Fruit fly (Drosophila melanogaster) whole organism, prepupa: ENCODE results near the gene CG10514.

Source experiments
- Blimp-1 ChIP-seq: fragments of 200-800 bp; sonication (Bioruptor generic); optimal IDR thresholded peaks from 3 replicates; lab custom pipeline; 2017; ENCODE audit warnings: missing biosample characterization, missing genetic modification characterization, mild to moderate bottlenecking, moderate library complexity, missing genetic modification reagents
- CG10631 ChIP-seq: fragments of 200-800 bp; sonication (Bioruptor generic); optimal IDR thresholded peaks from 2 replicates; lab custom pipeline; 2016; ENCODE audit warnings: missing biosample characterization, missing genetic modification characterization
- CG10669 ChIP-seq: fragments of 200-800 bp; sonication (Bioruptor generic); optimal IDR thresholded peaks from 3 replicates; lab custom pipeline; 2018; ENCODE audit warnings: missing biosample characterization, mild to moderate bottlenecking, missing genetic modification characterization, moderate library complexity
- CG11294 ChIP-seq: fragments of 200-800 bp; sonication (Bioruptor generic); IDR thresholded peaks from 2 replicates; pipeline ENCODE4 v1.3.6; 2022; ENCODE audit warnings: missing biosample characterization, missing genetic modification characterization
- CG11762 ChIP-seq: fragments of 200-800 bp; sonication (Bioruptor generic); optimal IDR thresholded peaks from 3 replicates; lab custom pipeline; 2016; ENCODE audit warnings: missing biosample characterization, missing genetic modification characterization; ENCODE audit not compliant: insufficient read depth
- CG11902 ChIP-seq: fragments of 200-800 bp; sonication (Bioruptor generic); optimal IDR thresholded peaks from 3 replicates; lab custom pipeline; 2016; ENCODE audit warnings: missing biosample characterization, missing genetic modification characterization
- CG15336 ChIP-seq: fragments of 200-800 bp; sonication (Bioruptor generic); IDR thresholded peaks from 2 replicates; pipeline ENCODE4 v1.3.6; 2022; ENCODE audit warnings: missing biosample characterization, missing genetic modification characterization
- CG1621 ChIP-seq: fragments of 200-800 bp; sonication (Bioruptor generic); optimal IDR thresholded peaks from 3 replicates; lab custom pipeline; 2018; ENCODE audit warnings: missing biosample characterization, mild to moderate bottlenecking, missing genetic modification characterization
- CG16779 ChIP-seq: fragments of 200-800 bp; sonication (Bioruptor generic); optimal IDR thresholded peaks from 3 replicates; lab custom pipeline; 2017; ENCODE audit warnings: missing biosample characterization, mild to moderate bottlenecking, missing genetic modification characterization
- CG3032 ChIP-seq: fragments of 200-800 bp; optimal IDR thresholded peaks from 2 replicates; lab custom pipeline; 2019; ENCODE audit warnings: missing biosample characterization, mild to moderate bottlenecking, missing genetic modification characterization, moderate library complexity
- CG31627 ChIP-seq: fragments of 200-800 bp; sonication (Bioruptor generic); optimal IDR thresholded peaks from 3 replicates; lab custom pipeline; 2016; ENCODE audit warnings: missing biosample characterization, missing genetic modification characterization
- CG32006 ChIP-seq: fragments of 200-800 bp; sonication (Bioruptor generic); optimal IDR thresholded peaks from 3 replicates; lab custom pipeline; 2017; ENCODE audit warnings: missing biosample characterization, mild to moderate bottlenecking, missing genetic modification characterization
- CG34406 ChIP-seq: fragments of 200-800 bp; sonication (Bioruptor generic); optimal IDR thresholded peaks from 3 replicates; lab custom pipeline; 2016; ENCODE audit warnings: missing biosample characterization, missing genetic modification characterization
- CG3919 ChIP-seq: fragments of 200-800 bp; sonication (Bioruptor generic); optimal IDR thresholded peaks from 3 replicates; lab custom pipeline; 2016; ENCODE audit warnings: missing biosample characterization, missing genetic modification characterization
- CG6163 ChIP-seq: fragments of 200-800 bp; sonication (Bioruptor generic); IDR thresholded peaks from 3 replicates; pipeline ENCODE4 v1.3.6; 2022; ENCODE audit warnings: missing biosample characterization, missing genetic modification characterization
- CG6792 ChIP-seq: fragments of 200-800 bp; sonication (Bioruptor generic); optimal IDR thresholded peaks from 3 replicates; lab custom pipeline; 2016; ENCODE audit warnings: missing biosample characterization, missing genetic modification characterization
- CG6854 ChIP-seq: fragments of 200-800 bp; sonication (Bioruptor generic); optimal IDR thresholded peaks from 2 replicates; lab custom pipeline; 2017; ENCODE audit warnings: missing biosample characterization, mild to moderate bottlenecking, missing genetic modification characterization
- CG8319 ChIP-seq: fragments of 200-800 bp; sonication (Bioruptor generic); optimal IDR thresholded peaks from 3 replicates; lab custom pipeline; 2016; ENCODE audit warnings: missing biosample characterization, missing genetic modification characterization
- CG8632 ChIP-seq: fragments of 200-800 bp; sonication (Bioruptor generic); optimal IDR thresholded peaks from 3 replicates; lab custom pipeline; 2016; ENCODE audit warnings: missing biosample characterization, missing genetic modification characterization
- Eip75B ChIP-seq: fragments of 200-800 bp; sonication (Bioruptor generic); optimal IDR thresholded peaks from 3 replicates; lab custom pipeline; 2016; ENCODE audit warnings: missing biosample characterization, missing genetic modification characterization
- Ets21C ChIP-seq: fragments of 200-800 bp; sonication (Bioruptor generic); optimal IDR thresholded peaks from 3 replicates; lab custom pipeline; 2016; ENCODE audit warnings: missing biosample characterization, missing genetic modification characterization
- Ets96B ChIP-seq: fragments of 200-800 bp; optimal IDR thresholded peaks from 2 replicates; lab custom pipeline; 2019; ENCODE audit warnings: missing biosample characterization, mild to moderate bottlenecking, missing genetic modification characterization, moderate library complexity
- Gug ChIP-seq: fragments of 200-800 bp; sonication (Bioruptor generic); IDR thresholded peaks from 2 replicates; pipeline ENCODE4 v1.3.6; 2022; ENCODE audit warnings: missing biosample characterization, missing genetic modification characterization
- Lpt ChIP-seq: fragments of 200-800 bp; sonication (Bioruptor generic); optimal IDR thresholded peaks from 3 replicates; lab custom pipeline; 2016; ENCODE audit warnings: missing biosample characterization, missing genetic modification characterization
- OdsH ChIP-seq: fragments of 200-800 bp; sonication (Bioruptor generic); optimal IDR thresholded peaks from 3 replicates; lab custom pipeline; 2016; ENCODE audit warnings: missing biosample characterization, missing genetic modification characterization
- Smox ChIP-seq: fragments of 200-800 bp; sonication (Bioruptor generic); optimal IDR thresholded peaks from 3 replicates; lab custom pipeline; 2016; ENCODE audit warnings: missing biosample characterization, missing genetic modification characterization
- Sox102F ChIP-seq: fragments of 200-800 bp; sonication (Bioruptor generic); optimal IDR thresholded peaks from 2 replicates; lab custom pipeline; 2016; ENCODE audit warnings: missing biosample characterization, mild to moderate bottlenecking, missing genetic modification characterization
- achi ChIP-seq: fragments of 200-800 bp; sonication (Bioruptor generic); optimal IDR thresholded peaks from 3 replicates; lab custom pipeline; 2016; ENCODE audit warnings: missing biosample characterization, missing genetic modification characterization
- acj6 ChIP-seq: fragments of 200-800 bp; sonication (Bioruptor generic); optimal IDR thresholded peaks from 3 replicates; lab custom pipeline; 2016; ENCODE audit warnings: missing biosample characterization, missing genetic modification characterization
- cyc ChIP-seq: fragments of 200-800 bp; sonication (Bioruptor generic); optimal IDR thresholded peaks from 3 replicates; lab custom pipeline; 2016; ENCODE audit warnings: missing biosample characterization, missing genetic modification characterization
- eg ChIP-seq: fragments of 200-800 bp; sonication (Bioruptor generic); IDR thresholded peaks from 3 replicates; pipeline ENCODE4 v1.3.6; 2022; ENCODE audit warnings: missing biosample characterization, missing genetic modification characterization
- esn ChIP-seq: fragments of 200-800 bp; sonication (Bioruptor generic); optimal IDR thresholded peaks from 2 replicates; lab custom pipeline; 2016; ENCODE audit warnings: missing biosample characterization, mild to moderate bottlenecking, missing genetic modification characterization, moderate library complexity
- fd85E ChIP-seq: fragments of 200-800 bp; sonication (Bioruptor generic); optimal IDR thresholded peaks from 3 replicates; lab custom pipeline; 2016; ENCODE audit warnings: missing biosample characterization, missing genetic modification characterization
- fkh ChIP-seq: fragments of 200-800 bp; sonication (Bioruptor generic); optimal IDR thresholded peaks from 3 replicates; lab custom pipeline; 2017; ENCODE audit warnings: missing biosample characterization, mild to moderate bottlenecking, missing genetic modification characterization, moderate library complexity
- pdm3 ChIP-seq: fragments of 200-800 bp; sonication (Bioruptor generic); optimal IDR thresholded peaks from 3 replicates; lab custom pipeline; 2016; ENCODE audit warnings: missing biosample characterization, missing genetic modification characterization
- salr ChIP-seq, 2 experiments: fragments of 200-800 bp; sonication (Bioruptor generic); optimal IDR thresholded peaks; 3 replicates each; lab custom pipeline; 2016 to 2018; ENCODE audit warnings: missing biosample characterization in 2 of 2, missing genetic modification characterization in 2 of 2, mild to moderate bottlenecking in 1 of 2
- ss ChIP-seq, 2 experiments: fragments of 200-800 bp; sonication (Bioruptor generic); optimal IDR thresholded peaks; 2 replicates in 1 of 2; 3 replicates in 1 of 2; lab custom pipeline; 2017 to 2018; ENCODE audit warnings: mild to moderate bottlenecking in 2 of 2, missing biosample characterization in 2 of 2, missing genetic modification characterization in 2 of 2, moderate library complexity in 1 of 2
- svp ChIP-seq: fragments of 200-800 bp; sonication (Bioruptor generic); peaks from one replicate; lab custom pipeline; 2016; ENCODE audit warnings: missing biosample characterization, missing genetic modification characterization
- topi ChIP-seq: fragments of 200-800 bp; sonication (Bioruptor generic); optimal IDR thresholded peaks from 3 replicates; lab custom pipeline; 2016; ENCODE audit warnings: missing biosample characterization, missing genetic modification characterization

CG10514 gene

DNA sequence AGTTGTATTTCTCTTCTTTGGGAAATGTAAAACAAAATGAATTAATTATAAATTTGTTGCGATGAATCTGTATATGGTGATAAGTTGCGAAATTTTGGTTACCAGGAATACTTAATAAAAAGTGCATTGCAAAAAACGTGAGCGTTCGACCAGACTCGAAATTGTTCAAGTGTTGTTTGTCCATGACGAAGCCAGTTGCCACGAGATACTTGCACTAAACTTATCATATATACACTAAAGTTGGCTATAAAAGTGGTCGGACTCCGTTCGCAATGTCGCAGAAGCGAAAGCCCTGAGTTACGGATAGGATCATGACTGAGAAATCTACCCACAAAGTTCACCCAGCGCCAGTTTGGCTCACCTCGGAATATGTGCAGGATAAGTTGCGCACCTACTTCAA, 6.1 kb downstream of the CG10514 start, which contains the start of gene CG11878:
Gene CG11878, plus strand, starts transcription at position 301 of the 400 bp plus-strand sequence.
- TF ChIP-seq pdm3 (GFP tag; lab: Kevin White, UChicago): no peak
- no peak for TF ChIP-seq CG10631
- TF ChIP-seq achi (GFP tag; lab: Kevin White, UChicago): no peak
- no peak for TF ChIP-seq CG1621
- no peak for TF ChIP-seq esn (GFP tag; lab: Kevin White, UChicago)
- no peak for TF ChIP-seq CG6792 (GFP tag; lab: Kevin White, UChicago)
- no peak for TF ChIP-seq CG11762 (GFP tag; lab: Kevin White, UChicago)
- no peak for TF ChIP-seq CG10669 (GFP tag; lab: Kevin White, UChicago)
- TF ChIP-seq OdsH: no peak
- no peak for TF ChIP-seq salr (GFP tag; optimal IDR thresholded peaks at IDR 0.05; lab: Kevin White, UChicago)
- no peak for TF ChIP-seq Gug (GFP tag; lab: Robert Waterston, UW)
- TF ChIP-seq CG32006 (GFP tag; lab: Kevin White, UChicago): no peak
- no peak for TF ChIP-seq topi (GFP tag; lab: Kevin White, UChicago)
- TF ChIP-seq fd85E (GFP tag; lab: Kevin White, UChicago): no peak
- TF ChIP-seq CG11294 (GFP tag; lab: Robert Waterston, UW): no peak

- no peak for TF ChIP-seq eg (GFP tag; lab: Robert Waterston, UW)
- no peak for TF ChIP-seq fkh (GFP tag; lab: Kevin White, UChicago)
- TF ChIP-seq CG6854 (GFP tag; lab: Kevin White, UChicago): no peak
- no peak for TF ChIP-seq cyc (GFP tag; lab: Kevin White, UChicago)
- no peak for TF ChIP-seq achi (GFP tag; lab: Kevin White, UChicago)
- TF ChIP-seq Eip75B (GFP tag; lab: Kevin White, UChicago): no peak
- no peak for TF ChIP-seq svp (GFP tag; lab: Kevin White, UChicago)
- no peak for TF ChIP-seq CG15336 (GFP tag; lab: Robert Waterston, UW)
- TF ChIP-seq Gug (GFP tag; lab: Robert Waterston, UW): no peak
- no peak for TF ChIP-seq CG31627 (GFP tag; lab: Kevin White, UChicago)
- no peak for TF ChIP-seq ss (GFP tag; optimal IDR thresholded peaks at IDR 0.05; lab: Kevin White, UChicago)
- no peak for TF ChIP-seq CG3919
- TF ChIP-seq CG3032 (tag; lab: Kevin White, UChicago): no peak
- no peak for TF ChIP-seq Lpt (GFP tag; lab: Kevin White, UChicago)
- TF ChIP-seq Smox: no peak
- no peak for TF ChIP-seq CG6163 (GFP tag; lab: Robert Waterston, UW)
- no peak for TF ChIP-seq CG11902 (GFP tag; lab: Kevin White, UChicago)
- no peak for TF ChIP-seq CG11762 (GFP tag; lab: Kevin White, UChicago)
- TF ChIP-seq, all 60 proteins: peak for 0
Measured at dm6 chr3R:25269909-25270308, 9.7 kb downstream of the CG10514 start, which contains the start of the genes CG11889 and CG11891. Gene CG11889, plus strand, starts transcription at chr3R:25270209. Gene CG11891, plus strand, starts transcription at chr3R:25270209.

dm6 chr3R:25266751-25267150, 12.9 kb downstream of the CG10514 start:
- TF ChIP-seq CG6163 (GFP tag; lab: Robert Waterston, UW) (no peak), CG34406 (GFP tag; lab: Kevin White, UChicago) (no peak), acj6 (GFP tag; lab: Kevin White, UChicago) (no peak), CG8632 (GFP tag; lab: Kevin White, UChicago) (no peak), CG11762 (GFP tag; lab: Kevin White, UChicago) (no peak), CG16779 (tag; lab: Kevin White, UChicago) (no peak), Sox102F (GFP tag; lab: Kevin White, UChicago) (no peak), Blimp-1 (no peak), CG8319 (GFP tag; lab: Kevin White, UChicago) (no peak), Ets96B (no peak), topi (GFP tag; lab: Kevin White, UChicago) (no peak), salr (GFP tag; optimal IDR thresholded peaks at IDR 0.05; lab: Kevin White, UChicago) (no peak), pdm3 (GFP tag; lab: Kevin White, UChicago) (no peak), achi (GFP tag; lab: Kevin White, UChicago) (no peak), Ets21C (GFP tag; lab: Kevin White, UChicago) (no peak), svp (GFP tag; lab: Kevin White, UChicago) (no peak), fkh (GFP tag; lab: Kevin White, UChicago) (no peak), cyc (GFP tag; lab: Kevin White, UChicago) (no peak)
